Fruit fly (Drosophila melanogaster) whole organism: ENCODE data around the gene Msp300.

Experiments
- EcR ChIP-seq, 2 experiments: fragments of >200 bp; optimal IDR thresholded peaks; 2 replicates each; lab custom pipeline; 2017; ENCODE audit warnings: missing biosample characterization in 2 of 2, missing genetic modification characterization in 2 of 2, missing genetic modification reagents in 2 of 2
- pan ChIP-seq: fragments of >200 bp; optimal IDR thresholded peaks from 2 replicates; lab custom pipeline; 2017
- psq ChIP-seq: fragments of >200 bp; optimal IDR thresholded peaks from 2 replicates; lab custom pipeline; 2017
- usp ChIP-seq: fragments of >200 bp; optimal IDR thresholded peaks from 2 replicates; lab custom pipeline; 2017; ENCODE audit warnings: missing biosample characterization, missing genetic modification characterization, mixed read lengths

dm6 chr2L:5147188-5147855, 46.6 kb downstream of the Msp300 start:
- TF ChIP-seq psq (lab: Kevin White, UChicago) = no peak
- TF ChIP-seq usp (GFP tag; lab: Kevin White, UChicago) = no peak
- TF ChIP-seq pan = no peak
- no peak for TF ChIP-seq EcR (GFP tag; optimal IDR thresholded peaks at IDR 0.05; lab: Kevin White, UChicago)
